Worm (Caenorhabditis elegans) whole organism, L3 larva: Measurements from ENCODE around the gene nhr-22.

Experiments
- R02D3.7 ChIP-seq: fragments of 150-350 bp; optimal IDR thresholded peaks from 2 replicates; lab custom pipeline; 2014; ENCODE audit warnings: missing biosample characterization, missing genetic modification characterization
- ZK546.5 ChIP-seq: sonication (generic microtip); optimal IDR thresholded peaks from 2 replicates; lab custom pipeline; 2017; ENCODE audit warnings: missing biosample characterization, missing genetic modification characterization
- aly-2 ChIP-seq: fragments of 150-350 bp; optimal IDR thresholded peaks from 2 replicates; lab custom pipeline; 2014; ENCODE audit warnings: missing biosample characterization, missing genetic modification characterization
- ama-1 ChIP-seq: fragments of 150-350 bp; optimal IDR thresholded peaks from 2 replicates; lab custom pipeline; 2018
- ceh-16 ChIP-seq: sonication (generic microtip); optimal IDR thresholded peaks from 2 replicates; lab custom pipeline; 2017; ENCODE audit warnings: missing biosample characterization, missing genetic modification characterization
- ceh-82 ChIP-seq: fragments of 150-350 bp; optimal IDR thresholded peaks from 2 replicates; lab custom pipeline; 2014; ENCODE audit warnings: missing biosample characterization, missing genetic modification characterization
- ceh-9 ChIP-seq: sonication (generic microtip); optimal IDR thresholded peaks from 2 replicates; lab custom pipeline; 2018; ENCODE audit warnings: missing biosample characterization, missing genetic modification characterization
- daf-12 ChIP-seq: fragments of 150-350 bp; optimal IDR thresholded peaks from 2 replicates; lab custom pipeline; 2014; ENCODE audit warnings: missing biosample characterization, missing genetic modification reagents, missing genetic modification characterization
- egl-27 ChIP-seq: sonication (generic microtip); optimal IDR thresholded peaks from 4 replicates; lab custom pipeline; 2017; ENCODE audit warnings: missing biosample characterization, missing genetic modification reagents, missing genetic modification characterization
- egl-5 ChIP-seq: fragments of 150-350 bp; optimal IDR thresholded peaks from 2 replicates; lab custom pipeline; 2017; ENCODE audit warnings: missing biosample characterization, missing genetic modification reagents, missing genetic modification characterization, inconsistent platforms
- elt-1 ChIP-seq: fragments of 150-350 bp; optimal IDR thresholded peaks from 2 replicates; lab custom pipeline; 2014; ENCODE audit warnings: missing biosample characterization, missing genetic modification characterization
- elt-2 ChIP-seq: sonication (generic microtip); optimal IDR thresholded peaks from 2 replicates; lab custom pipeline; 2016; ENCODE audit warnings: missing genetic modification reagents, mild to moderate bottlenecking, missing genetic modification characterization, missing compliant biosample characterization
- fkh-2 ChIP-seq: fragments of 150-350 bp; optimal IDR thresholded peaks from 2 replicates; lab custom pipeline; 2014; ENCODE audit warnings: missing biosample characterization, missing genetic modification reagents, missing genetic modification characterization
- fos-1 ChIP-seq: fragments of 150-350 bp; optimal IDR thresholded peaks from 2 replicates; lab custom pipeline; 2014; ENCODE audit warnings: missing biosample characterization, missing genetic modification characterization
- lin-15B ChIP-seq: fragments of 150-350 bp; optimal IDR thresholded peaks from 2 replicates; lab custom pipeline; 2014; ENCODE audit warnings: missing biosample characterization, missing genetic modification characterization
- lin-39 ChIP-seq: fragments of 150-350 bp; optimal IDR thresholded peaks from 2 replicates; lab custom pipeline; 2018; ENCODE audit warnings: missing biosample characterization, missing genetic modification reagents, missing genetic modification characterization
- lsy-12 ChIP-seq: sonication (generic microtip); optimal IDR thresholded peaks from 2 replicates; lab custom pipeline; 2016; ENCODE audit warnings: mild to moderate bottlenecking, missing genetic modification characterization, missing compliant biosample characterization
- mml-1 ChIP-seq: fragments of 150-350 bp; sonication (generic microtip); optimal IDR thresholded peaks from 3 replicates; lab custom pipeline; 2014; ENCODE audit warnings: missing biosample characterization, missing genetic modification characterization
- nfya-1 ChIP-seq: sonication (generic microtip); optimal IDR thresholded peaks from 2 replicates; lab custom pipeline; 2017; ENCODE audit warnings: missing genetic modification characterization, mild to moderate bottlenecking, missing compliant biosample characterization, antibody characterized with exemption, moderate library complexity; ENCODE audit not compliant: insufficient read depth
- nhr-11 ChIP-seq: fragments of 150-350 bp; optimal IDR thresholded peaks from 2 replicates; lab custom pipeline; 2014; ENCODE audit warnings: missing biosample characterization, missing genetic modification characterization
- nhr-23 ChIP-seq: fragments of 150-350 bp; optimal IDR thresholded peaks from 2 replicates; lab custom pipeline; 2014; ENCODE audit warnings: missing biosample characterization, missing genetic modification reagents, missing genetic modification characterization
- nhr-25 ChIP-seq: sonication (generic microtip); optimal IDR thresholded peaks from 2 replicates; lab custom pipeline; 2017; ENCODE audit warnings: missing biosample characterization, missing genetic modification characterization
- nhr-28 ChIP-seq: fragments of 150-350 bp; optimal IDR thresholded peaks from 2 replicates; lab custom pipeline; 2014; ENCODE audit warnings: missing biosample characterization, missing genetic modification characterization
- nhr-43 ChIP-seq: sonication (generic microtip); optimal IDR thresholded peaks from 2 replicates; lab custom pipeline; 2016; ENCODE audit warnings: mild to moderate bottlenecking, missing genetic modification characterization, missing compliant biosample characterization; ENCODE audit not compliant: poor library complexity, severe bottlenecking
- nhr-67 ChIP-seq: fragments of 150-350 bp; optimal IDR thresholded peaks from 2 replicates; lab custom pipeline; 2014; ENCODE audit warnings: missing biosample characterization, missing genetic modification characterization
- nhr-76 ChIP-seq: fragments of 150-350 bp; sonication (generic microtip); optimal IDR thresholded peaks from 5 replicates; lab custom pipeline; 2014; ENCODE audit warnings: missing biosample characterization, missing genetic modification characterization
- nhr-77 ChIP-seq: fragments of 150-350 bp; optimal IDR thresholded peaks from 2 replicates; lab custom pipeline; 2014; ENCODE audit warnings: missing biosample characterization, missing genetic modification characterization
- pqm-1 ChIP-seq: fragments of 150-350 bp; optimal IDR thresholded peaks from 2 replicates; lab custom pipeline; 2017; ENCODE audit warnings: missing biosample characterization, missing genetic modification characterization, inconsistent platforms
- sea-2 ChIP-seq: fragments of 150-350 bp; sonication (generic microtip); optimal IDR thresholded peaks from 4 replicates; lab custom pipeline; 2014; ENCODE audit warnings: missing biosample characterization, missing genetic modification reagents, missing genetic modification characterization
- skn-1 ChIP-seq: fragments of 150-350 bp; optimal IDR thresholded peaks from 2 replicates; lab custom pipeline; 2014; ENCODE audit warnings: missing biosample characterization, missing genetic modification characterization
- snpc-4 ChIP-seq: fragments of 150-350 bp; optimal IDR thresholded peaks from 2 replicates; lab custom pipeline; 2014; ENCODE audit warnings: missing biosample characterization, missing genetic modification characterization
- tbx-2 ChIP-seq: sonication (generic microtip); optimal IDR thresholded peaks from 2 replicates; lab custom pipeline; 2016; ENCODE audit warnings: mild to moderate bottlenecking, missing genetic modification characterization, missing compliant biosample characterization
- unc-62 ChIP-seq: fragments of 150-350 bp; sonication (generic microtip); optimal IDR thresholded peaks from 4 replicates; lab custom pipeline; 2014; ENCODE audit warnings: missing biosample characterization, missing genetic modification reagents, missing genetic modification characterization
- zag-1 ChIP-seq: fragments of 150-350 bp; optimal IDR thresholded peaks from 2 replicates; lab custom pipeline; 2014; ENCODE audit warnings: missing biosample characterization, missing genetic modification characterization
- ztf-4 ChIP-seq: fragments of 150-350 bp; optimal IDR thresholded peaks from 2 replicates; lab custom pipeline; 2014; ENCODE audit warnings: missing biosample characterization, missing genetic modification characterization

The nhr-22 gene

DNA sequence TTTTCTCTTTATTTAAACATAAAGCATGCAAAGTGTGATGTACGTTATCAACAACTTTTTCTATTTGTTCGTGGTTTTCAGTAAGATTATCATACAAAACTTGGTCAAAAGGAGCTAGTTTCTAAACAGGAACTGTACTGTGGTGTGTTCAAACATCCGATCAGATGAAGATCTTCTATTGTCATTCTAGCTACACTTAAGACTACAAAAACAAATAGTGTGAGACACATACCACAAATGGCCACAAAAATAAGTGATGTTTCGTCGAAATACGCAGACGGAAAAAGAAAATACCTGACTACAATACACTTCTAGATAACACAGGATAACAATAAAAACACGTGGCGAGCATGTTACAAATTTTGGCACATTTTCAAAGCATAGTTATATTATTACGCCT is 936 bp downstream of the nhr-22 start:
- no peak for TF ChIP-seq elt-1 (tag; lab: Kevin White, UChicago)
- TF ChIP-seq nhr-67 (tag; lab: Kevin White, UChicago), result no peak
- no peak for TF ChIP-seq lin-15B
- peak; percentile 9 for TF ChIP-seq pqm-1 (tag; lab: Kevin White, UChicago)
- TF ChIP-seq nhr-43 (tag; lab: Kevin White, UChicago), result no peak
- TF ChIP-seq daf-12 (tag; lab: Kevin White, UChicago), result no peak
- TF ChIP-seq nhr-25, result peak; percentile 52
- TF ChIP-seq ceh-9, result no peak
- TF ChIP-seq nfya-1, result no peak
- no peak for TF ChIP-seq snpc-4 (tag; lab: Kevin White, UChicago)
- no peak for TF ChIP-seq sea-2 (GFP tag; lab: Kevin White, UChicago)
- TF ChIP-seq unc-62, result no peak
- TF ChIP-seq egl-27, result no peak
- peak; percentile 14 for TF ChIP-seq nhr-23
- no peak for TF ChIP-seq aly-2 (tag; lab: Kevin White, UChicago)
- TF ChIP-seq elt-2 (tag; lab: Kevin White, UChicago), result peak; percentile 53

DNA sequence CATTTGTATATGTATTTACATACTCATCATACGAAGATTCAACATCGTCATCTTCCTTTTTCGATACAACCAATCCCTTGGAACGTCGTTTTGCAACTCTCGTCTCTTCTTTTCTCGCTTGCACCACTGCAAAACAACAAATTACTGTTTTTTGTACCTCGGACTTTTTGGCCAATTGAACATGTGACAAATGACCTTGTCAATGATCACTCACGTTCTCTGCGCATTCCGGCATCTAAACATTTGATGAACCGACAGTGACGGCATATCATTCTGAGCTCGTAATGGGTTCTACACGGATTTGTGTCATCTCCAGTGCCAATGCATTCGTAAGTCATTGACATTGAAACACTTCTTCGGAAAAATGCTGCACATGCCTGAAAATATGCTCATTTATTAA is 1.4 kb downstream of the nhr-22 start:
- TF ChIP-seq nhr-11 (tag; lab: Kevin White, UChicago) (no peak), skn-1 (tag; lab: Kevin White, UChicago) (no peak), R02D3.7 (tag; lab: Kevin White, UChicago) (no peak), fkh-2 (no peak), nhr-25 (peak; percentile 29), nhr-23 (peak; percentile 15), elt-2 (tag; lab: Kevin White, UChicago) (no peak), fos-1 (tag; lab: Kevin White, UChicago) (no peak), sea-2 (GFP tag; lab: Kevin White, UChicago) (no peak), nhr-77 (no peak), nhr-67 (tag; lab: Kevin White, UChicago) (no peak), daf-12 (tag; lab: Kevin White, UChicago) (no peak), zag-1 (tag; lab: Kevin White, UChicago) (no peak)

DNA sequence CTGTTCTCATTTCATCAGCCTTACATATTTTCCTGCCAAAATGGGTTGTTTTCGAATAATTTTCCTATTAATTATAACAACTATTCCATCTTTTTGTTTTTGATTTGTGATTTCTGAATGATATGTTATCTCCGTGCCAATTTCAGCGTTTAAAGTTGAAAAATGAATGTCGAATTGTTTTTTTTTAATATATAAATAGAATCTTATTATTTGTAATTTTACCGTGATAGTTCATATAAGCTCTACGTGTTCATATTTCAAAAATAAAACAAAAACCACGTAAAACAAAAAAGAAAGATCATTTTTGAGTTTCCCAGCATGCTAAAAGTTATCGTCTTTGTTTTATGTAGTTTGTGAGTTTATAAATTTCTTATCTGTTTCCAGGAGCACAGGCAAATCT is 5.9 kb downstream of the nhr-22 start, which contains the start of gene K06A1.2:
K06A1.2 (plus strand) TSS at position 301 of the 400 bp plus-strand sequence.
- no peak for TF ChIP-seq fkh-2

DNA sequence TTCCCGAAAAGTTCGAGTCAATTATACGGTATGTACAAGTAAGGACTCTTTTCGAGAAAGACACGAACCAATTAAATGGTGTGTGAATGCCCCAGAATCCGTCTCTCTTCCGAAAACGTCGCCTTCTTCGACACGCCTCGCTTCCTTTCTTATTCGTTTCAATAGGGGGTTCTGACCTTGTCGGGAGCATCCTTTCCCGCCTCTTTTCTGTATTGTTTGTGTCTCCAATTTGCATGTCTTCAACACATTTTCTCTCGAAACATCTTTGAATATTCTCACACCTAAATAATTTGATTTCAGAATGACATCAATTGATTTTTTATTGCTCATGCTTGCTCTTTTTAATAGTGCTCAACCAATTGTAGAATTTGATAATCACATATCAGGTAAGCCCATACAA is 8.5 kb downstream of the nhr-22 start, which contains the start of gene cutl-16:
cutl-16 (plus strand) TSS at position 301 of the 400 bp plus-strand sequence.
- TF ChIP-seq nhr-67 (tag; lab: Kevin White, UChicago) (no peak), ceh-16 (tag; lab: Kevin White, UChicago) (no peak), mml-1 (tag; lab: Kevin White, UChicago) (no peak), nhr-28 (tag; lab: Kevin White, UChicago) (no peak), nhr-76 (tag; lab: Kevin White, UChicago) (no peak), ztf-4 (tag; lab: Kevin White, UChicago) (no peak), nhr-77 (no peak)

DNA sequence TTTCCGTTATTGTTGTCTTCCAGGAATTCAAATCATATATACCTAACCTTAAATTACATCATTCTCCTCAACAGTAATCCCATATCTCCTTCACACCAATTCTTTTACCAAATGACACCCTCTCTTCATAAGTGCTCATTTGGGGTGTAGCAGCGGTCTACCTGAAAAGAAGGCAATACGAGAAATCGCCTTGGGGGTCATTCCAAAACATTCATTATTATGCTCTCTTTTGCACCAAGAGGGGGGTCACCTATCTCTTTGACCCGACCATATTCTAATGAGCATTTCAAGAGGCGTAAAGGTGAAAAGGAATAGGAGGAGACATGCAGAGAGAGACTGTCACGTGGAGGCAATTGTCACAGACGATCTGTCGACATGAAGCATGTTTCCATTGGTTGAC is 12.7 kb downstream of the nhr-22 start:
- no peak for TF ChIP-seq nhr-76 (tag; lab: Kevin White, UChicago)
- no peak for TF ChIP-seq nhr-77
- TF ChIP-seq ceh-82 (tag; lab: Kevin White, UChicago), result no peak
- TF ChIP-seq nhr-43 (tag; lab: Kevin White, UChicago), result no peak
- TF ChIP-seq zag-1 (tag; lab: Kevin White, UChicago), result no peak
- no peak for TF ChIP-seq tbx-2 (tag; lab: Kevin White, UChicago)
- no peak for TF ChIP-seq ceh-9
- no peak for TF ChIP-seq ama-1 (lab: Kevin White, UChicago)
- no peak for TF ChIP-seq lin-39 (tag; lab: Kevin White, UChicago)
- TF ChIP-seq egl-5, result no peak
- TF ChIP-seq lsy-12 (tag; lab: Kevin White, UChicago), result no peak
- TF ChIP-seq pqm-1 (tag; lab: Kevin White, UChicago), result no peak
- TF ChIP-seq ZK546.5, result no peak
- no peak for TF ChIP-seq egl-27
